Worm (Caenorhabditis elegans): Measurements from ENCODE around the gene rocf-1.

Gene rocf-1

ce11 chrV:15479825-15480224, 15.5 kb upstream of the rocf-1 start:
- no peak for TF ChIP-seq ceh-88 (GFP tag; IDR thresholded peaks at IDR 0.05)
- TF ChIP-seq xbp-1 (tag; optimal IDR thresholded peaks at IDR 0.05), result no peak
- no peak for TF ChIP-seq aly-2 (tag; optimal IDR thresholded peaks at IDR 0.05)
- no peak for TF ChIP-seq hpl-2 (GFP tag; optimal IDR thresholded peaks at IDR 0.05)
- no peak for TF ChIP-seq nhr-85 (tag)
- no peak for TF ChIP-seq pax-3 (tag; optimal IDR thresholded peaks at IDR 0.05)
- TF ChIP-seq efl-3 (GFP tag; optimal IDR thresholded peaks at IDR 0.05), result no peak
- no peak for TF ChIP-seq tbx-2 (tag; optimal IDR thresholded peaks at IDR 0.05)
- TF ChIP-seq unc-30 (tag; optimal IDR thresholded peaks at IDR 0.05), result no peak
- TF ChIP-seq ztf-4 (tag; optimal IDR thresholded peaks at IDR 0.05), result no peak
- no peak for TF ChIP-seq unc-98 (GFP tag; IDR thresholded peaks at IDR 0.05)
- no peak for TF ChIP-seq irx-1 (tag; optimal IDR thresholded peaks at IDR 0.05)
- TF ChIP-seq fkh-10 (GFP tag; optimal IDR thresholded peaks at IDR 0.05), result no peak

ce11 chrV:15479107-15479506, 14.8 kb upstream of the rocf-1 start:
- no peak for TF ChIP-seq mef-2 (tag; optimal IDR thresholded peaks at IDR 0.05)

- TF ChIP-seq lir-3 (tag; optimal IDR thresholded peaks at IDR 0.05; ENCODE audit: poor library complexity) (no peak), elt-2 (tag; optimal IDR thresholded peaks at IDR 0.05) (peak; percentile 22), ceh-82 (tag; optimal IDR thresholded peaks at IDR 0.05) (no peak)
These were observed 14.3 kb upstream of the rocf-1 start, which contains the start of gene C06B8.2 for ce11 chrV:15478597-15478996. Gene C06B8.2 (minus strand): TSS chrV:15478749.

- TF ChIP-seq lin-39 (tag; optimal IDR thresholded peaks at IDR 0.05), result no peak
These were observed 6.7 kb upstream of the rocf-1 start, which contains the start of gene dpf-1 for ce11 chrV:15471029-15471428. Gene dpf-1 (plus strand): TSS chrV:15471329.

- TF ChIP-seq Y116A8C.19 (tag; optimal IDR thresholded peaks at IDR 0.05; ENCODE audit: borderline replicate concordance), result no peak
- TF ChIP-seq C04F5.9 (tag; optimal IDR thresholded peaks at IDR 0.05), result no peak
- no peak for TF ChIP-seq lin-15B (tag; optimal IDR thresholded peaks at IDR 0.05)
These were observed 2.4 kb upstream of the rocf-1 start for ce11 chrV:15466719-15467118.

- no peak for TF ChIP-seq snu-23 (GFP tag; optimal IDR thresholded peaks at IDR 0.05)
- peak; percentile 44 for TF ChIP-seq nhr-85 (tag)
These were observed 1.7 kb upstream of the rocf-1 start for ce11 chrV:15466017-15466416.

ce11 chrV:15465032-15465727, 878 bp upstream of the rocf-1 start, which contains the start of gene pqn-71:
Gene pqn-71 (plus strand): TSS chrV:15465677.
- TF ChIP-seq elt-2 (tag; optimal IDR thresholded peaks at IDR 0.05), result peak; percentile 83
- peak; percentile 54 for TF ChIP-seq lin-13 (GFP tag; optimal IDR thresholded peaks at IDR 0.05)
- TF ChIP-seq nhr-76 (tag; optimal IDR thresholded peaks at IDR 0.05), result no peak
- TF ChIP-seq alr-1 (tag; optimal IDR thresholded peaks at IDR 0.05; ENCODE audit: borderline replicate concordance), result no peak
- TF ChIP-seq egl-13 (tag; optimal IDR thresholded peaks at IDR 0.05), result peak; percentile 72
- peak; percentile 79 for TF ChIP-seq dsc-1 (tag; optimal IDR thresholded peaks at IDR 0.05)
- TF ChIP-seq sox-4 (tag; optimal IDR thresholded peaks at IDR 0.05), result peak; percentile 45
- TF ChIP-seq ceh-82 (tag; optimal IDR thresholded peaks at IDR 0.05), result peak; percentile 41 to 65 (median 50)
- TF ChIP-seq aly-2 (tag; optimal IDR thresholded peaks at IDR 0.05), result peak; percentile 39
- peak; percentile 78 for TF ChIP-seq swsn-7 (tag; optimal IDR thresholded peaks at IDR 0.05)
- TF ChIP-seq xbp-1 (tag; optimal IDR thresholded peaks at IDR 0.05), result peak; percentile 65
- TF ChIP-seq nhr-12 (tag; optimal IDR thresholded peaks at IDR 0.05), result no peak
- TF ChIP-seq ets-5 (GFP tag; IDR thresholded peaks at IDR 0.05), result no peak
- no peak for TF ChIP-seq lin-15B (tag; optimal IDR thresholded peaks at IDR 0.05)
- TF ChIP-seq ceh-63 (GFP tag; optimal IDR thresholded peaks at IDR 0.05), result no peak
- peak; percentile 42 for TF ChIP-seq unc-86 (tag; optimal IDR thresholded peaks at IDR 0.05)
- peak; percentile 37 for TF ChIP-seq C04F5.9 (tag; optimal IDR thresholded peaks at IDR 0.05)
- no peak for TF ChIP-seq zag-1 (tag; optimal IDR thresholded peaks at IDR 0.05)
- TF ChIP-seq mdl-1 (tag; optimal IDR thresholded peaks at IDR 0.05), result peak in 1 of 2 experiments; percentile 51
- no peak for TF ChIP-seq ces-1 (GFP tag; optimal IDR thresholded peaks at IDR 0.05)
- no peak for TF ChIP-seq hlh-17 (GFP tag; optimal IDR thresholded peaks at IDR 0.05; ENCODE audit: borderline replicate concordance)
- TF ChIP-seq pqm-1 (tag; optimal IDR thresholded peaks at IDR 0.05), result no peak
- no peak for TF ChIP-seq lin-39 (tag; optimal IDR thresholded peaks at IDR 0.05)
- no peak for TF ChIP-seq pag-3 (tag; optimal IDR thresholded peaks at IDR 0.05; ENCODE audit: borderline replicate concordance, insufficient read depth)
- TF ChIP-seq tlp-1 (tag; optimal IDR thresholded peaks at IDR 0.05), result no peak
